Fruit fly (Drosophila melanogaster) whole organism, pupa: ENCODE measurements around the gene CG32829.

Experiments used
- CG10348 ChIP-seq: fragments of 200-800 bp; sonication (Bioruptor generic); IDR thresholded peaks from 2 replicates; pipeline ENCODE4 v1.3.6; 2022; ENCODE audit warnings: missing biosample characterization, missing genetic modification characterization
- CG12605 ChIP-seq: fragments of 200-800 bp; sonication (Bioruptor generic); IDR thresholded peaks from 2 replicates; pipeline ENCODE4 v1.3.6; 2022; ENCODE audit warnings: missing biosample characterization, missing genetic modification characterization
- CG13204 ChIP-seq: fragments of 200-800 bp; sonication (Bioruptor generic); optimal IDR thresholded peaks from 2 replicates; lab custom pipeline; 2018; ENCODE audit warnings: missing biosample characterization, mild to moderate bottlenecking, missing genetic modification characterization, moderate library complexity
- CG14655 ChIP-seq: fragments of 200-800 bp; sonication (Bioruptor generic); optimal IDR thresholded peaks from 3 replicates; lab custom pipeline; 2017; ENCODE audit warnings: mild to moderate bottlenecking, missing biosample characterization, missing genetic modification reagents, missing genetic modification characterization
- CG15710 ChIP-seq: fragments of 200-800 bp; sonication (Bioruptor generic); optimal IDR thresholded peaks from 2 replicates; lab custom pipeline; 2018; ENCODE audit warnings: missing biosample characterization, mild to moderate bottlenecking, missing genetic modification characterization, moderate library complexity
- CG17806 ChIP-seq: fragments of 200-800 bp; sonication (Bioruptor generic); optimal IDR thresholded peaks from 2 replicates; lab custom pipeline; 2018; ENCODE audit warnings: missing biosample characterization, mild to moderate bottlenecking, missing genetic modification characterization, moderate library complexity
- CG32121 ChIP-seq: fragments of 200-800 bp; sonication (Bioruptor generic); IDR thresholded peaks from 2 replicates; pipeline ENCODE4 v1.3.6; 2022; ENCODE audit warnings: missing biosample characterization, missing genetic modification characterization
- CG34367 ChIP-seq: fragments of 200-800 bp; sonication (Bioruptor generic); optimal IDR thresholded peaks from 2 replicates; lab custom pipeline; 2018; ENCODE audit warnings: missing biosample characterization, mild to moderate bottlenecking, missing genetic modification characterization
- CG4496 ChIP-seq: fragments of 200-800 bp; sonication (Bioruptor generic); IDR thresholded peaks from 3 replicates; pipeline ENCODE4 v1.3.6; 2022; ENCODE audit warnings: missing biosample characterization, missing genetic modification characterization
- CG8159 ChIP-seq: fragments of 200-800 bp; sonication (Bioruptor generic); optimal IDR thresholded peaks from 3 replicates; lab custom pipeline; 2018; ENCODE audit warnings: missing biosample characterization, mild to moderate bottlenecking, missing genetic modification characterization, moderate library complexity
- CG8301 ChIP-seq: fragments of 200-800 bp; sonication (Bioruptor generic); optimal IDR thresholded peaks from 2 replicates; lab custom pipeline; 2018; ENCODE audit warnings: missing biosample characterization, mild to moderate bottlenecking, missing genetic modification characterization
- CG9948 ChIP-seq: fragments of 200-800 bp; sonication (Bioruptor generic); optimal IDR thresholded peaks from 2 replicates; lab custom pipeline; 2018; ENCODE audit warnings: missing biosample characterization, mild to moderate bottlenecking, missing genetic modification characterization, moderate library complexity
- D1 ChIP-seq: fragments of 200-800 bp; sonication (Bioruptor generic); optimal IDR thresholded peaks from 2 replicates; lab custom pipeline; 2018; ENCODE audit warnings: missing biosample characterization, mild to moderate bottlenecking, missing genetic modification characterization, moderate library complexity
- EcR ChIP-seq: fragments of 200-800 bp; sonication (Bioruptor generic); optimal IDR thresholded peaks from 3 replicates; lab custom pipeline; 2019; ENCODE audit warnings: missing biosample characterization, missing genetic modification characterization, mild to moderate bottlenecking, moderate library complexity, missing genetic modification reagents
- Ets98B ChIP-seq: fragments of 200-800 bp; sonication (Bioruptor generic); IDR thresholded peaks from 2 replicates; pipeline ENCODE4 v1.3.6; 2022; ENCODE audit warnings: missing biosample characterization, missing genetic modification characterization
- Pif1A ChIP-seq: fragments of 200-800 bp; sonication (Bioruptor generic); optimal IDR thresholded peaks from 3 replicates; lab custom pipeline; 2016; ENCODE audit warnings: missing biosample characterization, missing genetic modification characterization
- Pif1B ChIP-seq: fragments of 200-800 bp; sonication (Bioruptor generic); optimal IDR thresholded peaks from 3 replicates; lab custom pipeline; 2016; ENCODE audit warnings: missing biosample characterization, missing genetic modification characterization
- Snoo ChIP-seq: fragments of 200-800 bp; sonication (Bioruptor generic); optimal IDR thresholded peaks from 3 replicates; lab custom pipeline; 2017; ENCODE audit warnings: missing biosample characterization, mild to moderate bottlenecking, missing genetic modification characterization, inconsistent platforms
- fd96Ca ChIP-seq: fragments of 200-800 bp; sonication (Bioruptor generic); IDR thresholded peaks from 3 replicates; pipeline ENCODE4 v1.3.6; 2022; ENCODE audit warnings: missing biosample characterization, missing genetic modification characterization
- gl ChIP-seq: fragments of 200-800 bp; sonication (Bioruptor generic); optimal IDR thresholded peaks from 2 replicates; lab custom pipeline; 2018; ENCODE audit warnings: missing biosample characterization, mild to moderate bottlenecking, missing genetic modification characterization
- rn ChIP-seq: fragments of 200-800 bp; sonication (Bioruptor generic); IDR thresholded peaks from 2 replicates; pipeline ENCODE4 v1.3.6; 2022; ENCODE audit warnings: missing biosample characterization, missing genetic modification characterization

The CG32829 gene

dm6 chr2L:6916345-6916744 lies at the start of gene CG32829:
TSS of gene CG32829 (minus strand) at chr2L:6916445.
- TF ChIP-seq CG12605 (GFP tag; lab: Robert Waterston, UW): no peak

dm6 chr2L:6964632-6965031 lies 48.4 kb upstream of the CG32829 start:
- TF ChIP-seq CG4496 (GFP tag; lab: Robert Waterston, UW) (no peak), Pif1A (GFP tag; lab: Kevin White, UChicago) (no peak), CG15710 (tag; lab: Kevin White, UChicago) (no peak), CG8159 (no peak)

- peak; percentile 35; the same call in 2 of the 3 replicates for TF ChIP-seq CG4496 (GFP tag; lab: Robert Waterston, UW)
- no peak; the same call in 1 of the 2 replicates for TF ChIP-seq CG32121 (GFP tag; lab: Robert Waterston, UW)
- no peak for TF ChIP-seq gl
- TF ChIP-seq Pif1A (GFP tag; lab: Kevin White, UChicago): no peak
- TF ChIP-seq CG12605 (GFP tag; lab: Robert Waterston, UW): peak; percentile 25; the same call in 1 of the 2 replicates
- peak; percentile 74 for TF ChIP-seq CG8159
- TF ChIP-seq fd96Ca: no peak
- peak; percentile 33; the same call in 1 of the 2 replicates for TF ChIP-seq Ets98B
- TF ChIP-seq Pif1B (GFP tag; lab: Kevin White, UChicago): no peak
- TF ChIP-seq rn: no peak
- peak; percentile 38 for TF ChIP-seq CG34367 (tag; lab: Kevin White, UChicago)
- no peak for TF ChIP-seq CG14655 (GFP tag; lab: Kevin White, UChicago)
- TF ChIP-seq D1 (tag; lab: Kevin White, UChicago): no peak
- no peak for TF ChIP-seq EcR (GFP tag; lab: Kevin White, UChicago)
- TF ChIP-seq CG9948: peak; percentile 64
- TF ChIP-seq CG10348 (GFP tag; lab: Robert Waterston, UW): no peak
- no peak for TF ChIP-seq CG13204 (GFP tag; lab: Kevin White, UChicago)
- peak; percentile 66 for TF ChIP-seq CG15710 (tag; lab: Kevin White, UChicago)
- peak; percentile 48 for TF ChIP-seq Snoo
- peak; percentile 63 for TF ChIP-seq CG17806
- TF ChIP-seq CG8301: no peak
Observed at dm6 chr2L:6964022-6964434, 47.8 kb upstream of the CG32829 start, which contains the start of the genes sip2 and Coprox. TSS of gene sip2 (minus strand) at chr2L:6964074. TSS of gene Coprox (plus strand) at chr2L:6964421.

dm6 chr2L:6960165-6960564 lies 43.9 kb upstream of the CG32829 start, which contains the start of the genes Atac1 and Hmgcl:
TSS of gene Atac1 (minus strand) at chr2L:6960328.
TSS of gene Hmgcl (plus strand) at chr2L:6960377.
- no peak for TF ChIP-seq CG17806
- TF ChIP-seq CG4496 (GFP tag; lab: Robert Waterston, UW): no peak
- TF ChIP-seq CG13204 (GFP tag; lab: Kevin White, UChicago): no peak
- no peak for TF ChIP-seq CG34367 (tag; lab: Kevin White, UChicago)
- TF ChIP-seq CG9948: no peak
- no peak for TF ChIP-seq gl
- no peak for TF ChIP-seq CG32121 (GFP tag; lab: Robert Waterston, UW)
- TF ChIP-seq CG12605 (GFP tag; lab: Robert Waterston, UW): no peak
- TF ChIP-seq CG8159: no peak
- TF ChIP-seq D1 (tag; lab: Kevin White, UChicago): no peak
- no peak for TF ChIP-seq Pif1A (GFP tag; lab: Kevin White, UChicago)
- TF ChIP-seq EcR (GFP tag; lab: Kevin White, UChicago): no peak
- TF ChIP-seq rn: no peak
- TF ChIP-seq CG8301: no peak
- no peak for TF ChIP-seq CG14655 (GFP tag; lab: Kevin White, UChicago)
- no peak for TF ChIP-seq fd96Ca
- no peak for TF ChIP-seq Pif1B (GFP tag; lab: Kevin White, UChicago)
- TF ChIP-seq CG15710 (tag; lab: Kevin White, UChicago): no peak
- no peak for TF ChIP-seq Ets98B
- no peak for TF ChIP-seq Snoo

dm6 chr2L:6956725-6957124 lies 40.5 kb upstream of the CG32829 start, which contains the start of the genes CG13775 and CG3430:
TSS of gene CG13775 (minus strand) at chr2L:6956950.
TSS of gene CG3430 (plus strand) at chr2L:6957008.
- TF ChIP-seq CG32121 (GFP tag; lab: Robert Waterston, UW) (peak; percentile 35; the same call in 1 of the 2 replicates), fd96Ca (no peak; the same call in 2 of the 3 replicates)

- peak; percentile 86 for TF ChIP-seq CG32121 (GFP tag; lab: Robert Waterston, UW)
- TF ChIP-seq Ets98B: peak; percentile 85
- TF ChIP-seq CG12605 (GFP tag; lab: Robert Waterston, UW): no peak
- no peak for TF ChIP-seq CG13204 (GFP tag; lab: Kevin White, UChicago)
- no peak for TF ChIP-seq Pif1A (GFP tag; lab: Kevin White, UChicago)
- peak; percentile 82 for TF ChIP-seq CG9948
- TF ChIP-seq CG17806: peak; percentile 86
- peak; percentile 92 for TF ChIP-seq CG15710 (tag; lab: Kevin White, UChicago)
- no peak for TF ChIP-seq fd96Ca
- TF ChIP-seq CG8301: no peak
- TF ChIP-seq CG14655 (GFP tag; lab: Kevin White, UChicago): no peak
- peak; percentile 82 for TF ChIP-seq CG8159
- TF ChIP-seq rn: peak; percentile 70
- no peak for TF ChIP-seq Pif1B (GFP tag; lab: Kevin White, UChicago)
- TF ChIP-seq CG4496 (GFP tag; lab: Robert Waterston, UW): peak; percentile 87
- TF ChIP-seq Snoo: peak; percentile 30
- TF ChIP-seq EcR (GFP tag; lab: Kevin White, UChicago): no peak
- no peak for TF ChIP-seq D1 (tag; lab: Kevin White, UChicago)
- peak; percentile 25 for TF ChIP-seq gl
- TF ChIP-seq CG34367 (tag; lab: Kevin White, UChicago): peak; percentile 48
Observed at dm6 chr2L:6950096-6950495, 33.9 kb upstream of the CG32829 start, which contains the start of the genes Gas41 and SA1. TSS of gene Gas41 (minus strand) at chr2L:6950207. TSS of gene SA1 (plus strand) at chr2L:6950421.
